Worm (Caenorhabditis elegans): ENCODE data around the gene Y73C8C.3.

ce11 chrV:3119185-3119584 lies 4.1 kb downstream of the Y73C8C.3 start:
- TF ChIP-seq ceh-82 (tag; optimal IDR thresholded peaks at IDR 0.05): no peak
- TF ChIP-seq mdl-1 (tag; optimal IDR thresholded peaks at IDR 0.05): no peak
- TF ChIP-seq unc-39 (tag; optimal IDR thresholded peaks at IDR 0.05): no peak
- no peak for TF ChIP-seq skn-1 (tag; optimal IDR thresholded peaks at IDR 0.05)
- TF ChIP-seq snpc-4 (tag; optimal IDR thresholded peaks at IDR 0.05): no peak
- TF ChIP-seq elt-3 (tag; optimal IDR thresholded peaks at IDR 0.05): no peak
